Fruit fly (Drosophila melanogaster) whole organism, embryonic: ENCODE measurements around the gene Gcn5.

ENCODE experiments used
- CG14050 ChIP-seq: fragments of 200-800 bp; sonication (Bioruptor generic); IDR thresholded peaks from 3 replicates; pipeline ENCODE4 v1.3.6; 2022; ENCODE audit warnings: missing biosample characterization, missing genetic modification characterization
- CG14965 ChIP-seq: fragments of 200-800 bp; sonication (Bioruptor generic); optimal IDR thresholded peaks from 2 replicates; lab custom pipeline; 2016; ENCODE audit warnings: missing biosample characterization, missing genetic modification characterization, borderline replicate concordance
- CG15011 ChIP-seq: fragments of 200-800 bp; sonication (Bioruptor generic); optimal IDR thresholded peaks from 3 replicates; lab custom pipeline; 2018; ENCODE audit warnings: missing biosample characterization, mild to moderate bottlenecking, missing genetic modification characterization
- CG18011 ChIP-seq: fragments of 200-800 bp; sonication (Bioruptor generic); optimal IDR thresholded peaks from 2 replicates; lab custom pipeline; 2017; ENCODE audit warnings: missing biosample characterization, missing genetic modification characterization, mild to moderate bottlenecking, moderate library complexity, missing genotype
- CG18599 ChIP-seq: fragments of 200-800 bp; sonication (Bioruptor generic); optimal IDR thresholded peaks from 3 replicates; lab custom pipeline; 2017; ENCODE audit warnings: missing biosample characterization, missing genetic modification characterization, mild to moderate bottlenecking, moderate library complexity, missing genetic modification reagents
- CG2116 ChIP-seq: fragments of 200-800 bp; sonication (Bioruptor generic); optimal IDR thresholded peaks from 3 replicates; lab custom pipeline; 2018; ENCODE audit warnings: missing biosample characterization, mild to moderate bottlenecking, missing genetic modification characterization
- CG2120 ChIP-seq: fragments of 200-800 bp; sonication (Bioruptor generic); optimal IDR thresholded peaks from 3 replicates; lab custom pipeline; 2016; ENCODE audit warnings: missing biosample characterization, missing genetic modification characterization
- CG2678 ChIP-seq: fragments of 200-800 bp; sonication (Bioruptor generic); optimal IDR thresholded peaks from 3 replicates; lab custom pipeline; 2019; ENCODE audit warnings: missing biosample characterization, mild to moderate bottlenecking, missing genetic modification characterization, moderate library complexity
- CG2712 ChIP-seq: fragments of 200-800 bp; optimal IDR thresholded peaks from 3 replicates; lab custom pipeline; 2019; ENCODE audit warnings: missing biosample characterization, mild to moderate bottlenecking, missing genetic modification characterization, moderate library complexity
- CG32772 ChIP-seq: fragments of 200-800 bp; sonication (Bioruptor generic); IDR thresholded peaks from 2 replicates; pipeline ENCODE4 v1.3.6; 2022; ENCODE audit warnings: missing biosample characterization, missing genetic modification characterization
- CG33213 ChIP-seq: fragments of 200-800 bp; sonication (Bioruptor generic); optimal IDR thresholded peaks from 3 replicates; lab custom pipeline; 2016; ENCODE audit warnings: missing biosample characterization, missing genetic modification characterization
- CG33557 ChIP-seq: fragments of 200-800 bp; sonication (Bioruptor generic); optimal IDR thresholded peaks from 2 replicates; lab custom pipeline; 2019; ENCODE audit warnings: missing biosample characterization, mild to moderate bottlenecking, missing genetic modification characterization, moderate library complexity
- CG4854 ChIP-seq: fragments of 200-800 bp; sonication (Bioruptor generic); optimal IDR thresholded peaks from 2 replicates; lab custom pipeline; 2016; ENCODE audit warnings: missing biosample characterization, missing genetic modification characterization, inconsistent platforms
- CG5245 ChIP-seq: fragments of 200-800 bp; sonication (Bioruptor generic); optimal IDR thresholded peaks from 3 replicates; lab custom pipeline; 2016; ENCODE audit warnings: missing biosample characterization, missing genetic modification characterization
- CG7372 ChIP-seq: fragments of 200-800 bp; sonication (Bioruptor generic); IDR thresholded peaks from 2 replicates; pipeline ENCODE4 v1.3.6; 2022; ENCODE audit warnings: missing biosample characterization, missing genetic modification characterization
- CG7963 ChIP-seq: fragments of 200-800 bp; sonication (Bioruptor generic); IDR thresholded peaks from 3 replicates; pipeline ENCODE4 v1.3.6; 2022; ENCODE audit warnings: missing biosample characterization, missing genetic modification characterization; ENCODE audit not compliant: partially characterized antibody
- CG8089 ChIP-seq: fragments of 200-800 bp; sonication (Bioruptor generic); optimal IDR thresholded peaks from 3 replicates; lab custom pipeline; 2016; ENCODE audit warnings: missing biosample characterization, missing genetic modification characterization
- CG8388 ChIP-seq: fragments of 200-800 bp; sonication (Bioruptor generic); optimal IDR thresholded peaks from 2 replicates; lab custom pipeline; 2019; ENCODE audit warnings: missing biosample characterization, mild to moderate bottlenecking, missing genetic modification characterization, moderate library complexity
- CG9609 ChIP-seq: fragments of 200-800 bp; sonication (Bioruptor generic); optimal IDR thresholded peaks from 3 replicates; lab custom pipeline; 2016; ENCODE audit warnings: missing biosample characterization, missing genetic modification characterization
- CG9817 ChIP-seq: fragments of 200-800 bp; sonication (Bioruptor generic); optimal IDR thresholded peaks from 2 replicates; lab custom pipeline; 2018; ENCODE audit warnings: missing biosample characterization, mild to moderate bottlenecking, missing genetic modification characterization, moderate library complexity
- CrebB ChIP-seq: fragments of 200-800 bp; sonication (Bioruptor generic); optimal IDR thresholded peaks from 3 replicates; lab custom pipeline; 2018; ENCODE audit warnings: missing biosample characterization, mild to moderate bottlenecking, missing genetic modification characterization
- Dip2 ChIP-seq: fragments of 200-800 bp; sonication (Bioruptor generic); IDR thresholded peaks from 2 replicates; pipeline ENCODE4 v1.3.6; 2022; ENCODE audit warnings: missing biosample characterization, missing genetic modification characterization
- E2f2 ChIP-seq: fragments of 200-800 bp; sonication (Bioruptor generic); IDR thresholded peaks from 2 replicates; pipeline ENCODE4 v1.3.6; 2022; ENCODE audit warnings: missing biosample characterization, missing genetic modification characterization
- Gug ChIP-seq: fragments of 200-800 bp; sonication (Bioruptor generic); IDR thresholded peaks from 4 replicates; pipeline ENCODE4 v1.3.6; 2022; ENCODE audit warnings: missing biosample characterization, missing genetic modification characterization
- HLH54F ChIP-seq: fragments of 200-800 bp; sonication (Bioruptor generic); optimal IDR thresholded peaks from 3 replicates; lab custom pipeline; 2016; ENCODE audit warnings: missing biosample characterization, missing genetic modification characterization
- Hr39 ChIP-seq: fragments of >200 bp; optimal IDR thresholded peaks from 2 replicates; lab custom pipeline; 2017
- Hr51 ChIP-seq, 2 experiments: fragments of 200-800 bp; sonication (Bioruptor generic); optimal IDR thresholded peaks; 2 replicates in 1 of 2; 3 replicates in 1 of 2; lab custom pipeline; 2016 to 2018; ENCODE audit warnings: missing biosample characterization in 2 of 2, missing genetic modification characterization in 2 of 2, mild to moderate bottlenecking in 1 of 2, moderate library complexity in 1 of 2
- Lim3 ChIP-seq: fragments of 200-800 bp; sonication (Bioruptor generic); IDR thresholded peaks from 2 replicates; pipeline ENCODE4 v1.3.6; 2022; ENCODE audit warnings: missing biosample characterization, missing genetic modification characterization
- Mrtf ChIP-seq: fragments of 200-800 bp; sonication (Bioruptor generic); IDR thresholded peaks from 3 replicates; pipeline ENCODE4 v1.3.6; 2022; ENCODE audit warnings: missing biosample characterization, missing genetic modification characterization
- Myb ChIP-seq: fragments of 200-800 bp; sonication (Bioruptor generic); optimal IDR thresholded peaks from 2 replicates; lab custom pipeline; 2016; ENCODE audit warnings: missing biosample characterization, missing genetic modification characterization
- NC2β ChIP-seq: fragments of 200-800 bp; sonication (Bioruptor generic); optimal IDR thresholded peaks from 2 replicates; lab custom pipeline; 2016; ENCODE audit warnings: missing biosample characterization, missing genetic modification characterization
- NK7.1 ChIP-seq: fragments of 200-800 bp; sonication (Bioruptor generic); optimal IDR thresholded peaks from 3 replicates; lab custom pipeline; 2016; ENCODE audit warnings: missing biosample characterization, missing genetic modification characterization
- Tbp ChIP-seq: fragments of >200 bp; optimal IDR thresholded peaks from 2 replicates; lab custom pipeline; 2018; ENCODE audit warnings: missing biosample characterization, missing genetic modification characterization
- Xbp1 ChIP-seq: fragments of 200-800 bp; sonication (Bioruptor generic); optimal IDR thresholded peaks from 3 replicates; lab custom pipeline; 2016; ENCODE audit warnings: missing biosample characterization, mild to moderate bottlenecking, missing genetic modification characterization
- Xrp1 ChIP-seq: fragments of 200-800 bp; sonication (Bioruptor generic); IDR thresholded peaks from 2 replicates; pipeline ENCODE4 v1.3.6; 2022; ENCODE audit warnings: missing biosample characterization, missing genetic modification characterization
- amos ChIP-seq: fragments of 200-800 bp; sonication (Bioruptor generic); IDR thresholded peaks from 2 replicates; pipeline ENCODE4 v1.3.6; 2022; ENCODE audit warnings: missing biosample characterization, missing genetic modification characterization; ENCODE audit not compliant: partially characterized antibody
- dimm ChIP-seq: fragments of 200-800 bp; sonication (Bioruptor generic); IDR thresholded peaks from 2 replicates; pipeline ENCODE4 v1.3.6; 2022; ENCODE audit warnings: missing biosample characterization, missing genetic modification characterization
- exex ChIP-seq: fragments of 200-800 bp; sonication (Bioruptor generic); optimal IDR thresholded peaks from 4 replicates; lab custom pipeline; 2018; ENCODE audit warnings: missing biosample characterization, mild to moderate bottlenecking, missing genetic modification characterization, moderate library complexity
- gcm ChIP-seq: fragments of 200-800 bp; sonication (Bioruptor generic); optimal IDR thresholded peaks from 2 replicates; lab custom pipeline; 2019; ENCODE audit warnings: missing biosample characterization, mild to moderate bottlenecking, missing genetic modification characterization, moderate library complexity
- hth ChIP-seq: fragments of >200 bp; optimal IDR thresholded peaks from 2 replicates; lab custom pipeline; 2017; ENCODE audit warnings: inconsistent platforms
- jing ChIP-seq: fragments of 200-800 bp; sonication (Bioruptor generic); optimal IDR thresholded peaks from 2 replicates; lab custom pipeline; 2018; ENCODE audit warnings: missing biosample characterization, mild to moderate bottlenecking, missing genetic modification characterization
- kay ChIP-seq: fragments of 200-800 bp; sonication (Bioruptor generic); optimal IDR thresholded peaks from 2 replicates; lab custom pipeline; 2016; ENCODE audit warnings: missing biosample characterization, missing genetic modification characterization
- klu ChIP-seq: fragments of 200-800 bp; sonication (Bioruptor generic); IDR thresholded peaks from 2 replicates; pipeline ENCODE4 v1.3.6; 2022; ENCODE audit warnings: missing biosample characterization, missing genetic modification characterization
- knrl ChIP-seq: fragments of 200-800 bp; sonication (Bioruptor generic); IDR thresholded peaks from 3 replicates; pipeline ENCODE4 v1.3.6; 2022; ENCODE audit warnings: missing biosample characterization, missing genetic modification characterization; ENCODE audit not compliant: partially characterized antibody
- lmd ChIP-seq: fragments of 200-800 bp; sonication (Bioruptor generic); IDR thresholded peaks from 2 replicates; pipeline ENCODE4 v1.3.6; 2022; ENCODE audit warnings: missing biosample characterization, missing genetic modification characterization
- rib ChIP-seq: fragments of 200-800 bp; sonication (Bioruptor generic); IDR thresholded peaks from 2 replicates; pipeline ENCODE4 v1.3.6; 2022; ENCODE audit warnings: missing biosample characterization, missing genetic modification characterization
- ro ChIP-seq: fragments of 200-800 bp; sonication (Bioruptor generic); IDR thresholded peaks from 2 replicates; pipeline ENCODE4 v1.3.6; 2022; ENCODE audit warnings: missing biosample characterization, missing genetic modification characterization
- slp2 ChIP-seq: fragments of 200-800 bp; sonication (Bioruptor generic); optimal IDR thresholded peaks from 2 replicates; lab custom pipeline; 2016; ENCODE audit warnings: missing biosample characterization, missing genetic modification characterization
- ssp ChIP-seq: fragments of 200-800 bp; sonication (Bioruptor generic); IDR thresholded peaks from 2 replicates; pipeline ENCODE4 v1.3.6; 2022; ENCODE audit warnings: missing biosample characterization, missing genetic modification characterization
- trh ChIP-seq: fragments of 200-800 bp; sonication (Bioruptor generic); optimal IDR thresholded peaks from 2 replicates; lab custom pipeline; 2016; ENCODE audit warnings: missing biosample characterization, missing genetic modification characterization
- ttk ChIP-seq: fragments of 200-800 bp; sonication (Bioruptor generic); IDR thresholded peaks from 2 replicates; pipeline ENCODE4 v2.1.2; 2022; ENCODE audit warnings: missing biosample characterization, missing genetic modification characterization
- yki ChIP-seq: fragments of >200 bp; optimal IDR thresholded peaks from 3 replicates; lab custom pipeline; 2018

Gene Gcn5

DNA sequence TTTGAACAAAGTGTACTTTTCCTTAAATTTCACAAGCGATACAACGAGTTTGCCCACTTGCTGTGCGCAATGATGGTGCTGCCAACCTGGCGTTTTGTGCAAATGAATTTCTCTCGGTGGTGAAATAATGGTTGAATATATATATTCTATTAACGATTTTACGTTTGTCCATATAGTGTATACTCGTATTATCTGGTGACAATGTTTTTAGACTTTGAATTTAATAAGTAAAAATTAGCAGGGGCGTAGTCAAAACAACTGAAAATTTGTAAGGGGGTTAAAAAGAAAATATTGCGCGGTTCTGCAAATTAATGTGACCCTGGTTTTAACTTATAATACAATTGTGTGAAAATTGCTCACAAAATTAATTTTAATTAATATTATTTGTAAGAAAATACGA lies at the start of gene Gcn5, which contains the start of gene ver (continued):
- TF ChIP-seq Xbp1 (GFP tag; lab: Kevin White, UChicago) (peak; percentile 94), CG4854 (GFP tag; lab: Kevin White, UChicago) (peak; percentile 80), E2f2 (GFP tag; lab: Robert Waterston, UW) (peak; percentile 82), hth (lab: Kevin White, UChicago) (no peak), NC2β (peak; percentile 72), CG2116 (GFP tag; lab: Kevin White, UChicago) (peak; percentile 81), CG14050 (peak; percentile 93), Dip2 (peak; percentile 21; the same call in 1 of the 2 replicates), CG2712 (tag; lab: Kevin White, UChicago) (peak; percentile 92), CG33557 (GFP tag; lab: Kevin White, UChicago) (peak; percentile 77), CG7372 (GFP tag; lab: Robert Waterston, UW) (peak; percentile 94), CG2120 (GFP tag; lab: Kevin White, UChicago) (peak; percentile 96), CrebB (peak; percentile 71), Lim3 (GFP tag; lab: Robert Waterston, UW) (peak; percentile 57; the same call in 1 of the 2 replicates), HLH54F (GFP tag; lab: Kevin White, UChicago) (peak; percentile 89), Mrtf (GFP tag; lab: Robert Waterston, UW) (peak; percentile 88), CG9609 (GFP tag; lab: Kevin White, UChicago) (peak; percentile 80), CG8089 (GFP tag; lab: Kevin White, UChicago) (peak; percentile 70), trh (GFP tag; lab: Kevin White, UChicago) (peak; percentile 77), CG18599 (GFP tag; lab: Kevin White, UChicago) (peak; percentile 94), klu (GFP tag; lab: Robert Waterston, UW) (peak; percentile 89), dimm (GFP tag; lab: Robert Waterston, UW) (peak; percentile 79), lmd (GFP tag; lab: Robert Waterston, UW) (peak; percentile 95), Hr51 (GFP tag; optimal IDR thresholded peaks at IDR 0.05; lab: Kevin White, UChicago) (peak; percentile 81 to 94), ttk (GFP tag; lab: Robert Waterston, UW) (peak; percentile 90), CG33213 (peak; percentile 68), jing (peak; percentile 81), Gug (GFP tag; lab: Robert Waterston, UW) (peak; percentile 94), ssp (peak; percentile 86), CG32772 (GFP tag; lab: Robert Waterston, UW) (peak; percentile 93), CG14965 (GFP tag; lab: Kevin White, UChicago) (no peak), Myb (peak; percentile 56), CG18011 (peak; percentile 85), kay (GFP tag; lab: Kevin White, UChicago) (peak; percentile 62), CG15011 (peak; percentile 74), knrl (GFP tag; lab: Robert Waterston, UW) (no peak), gcm (peak; percentile 88), CG7963 (no peak), Hr39 (lab: Kevin White, UChicago) (no peak), CG8388 (GFP tag; lab: Kevin White, UChicago) (peak; percentile 79), ro (GFP tag; lab: Robert Waterston, UW) (peak; percentile 68; the same call in 1 of the 2 replicates), exex (peak; percentile 73), amos (0 out of 2 replicates have a peak, but pooled peaks have one; percentile 25), Tbp (GFP tag; lab: Kevin White, UChicago) (no peak), rib (GFP tag; lab: Robert Waterston, UW) (peak; percentile 84), NK7.1 (GFP tag; lab: Kevin White, UChicago) (peak; percentile 73), CG9817 (tag; lab: Kevin White, UChicago) (peak; percentile 88), CG5245 (peak; percentile 67), Xrp1 (GFP tag; lab: Robert Waterston, UW) (peak; percentile 95), slp2 (GFP tag; lab: Kevin White, UChicago) (peak; percentile 66), CG2678 (peak; percentile 95), yki (lab: Kevin White, UChicago) (no peak)
